Worm (Caenorhabditis elegans): Measurements from ENCODE around the gene asp-2.

asp-2 gene

DNA sequence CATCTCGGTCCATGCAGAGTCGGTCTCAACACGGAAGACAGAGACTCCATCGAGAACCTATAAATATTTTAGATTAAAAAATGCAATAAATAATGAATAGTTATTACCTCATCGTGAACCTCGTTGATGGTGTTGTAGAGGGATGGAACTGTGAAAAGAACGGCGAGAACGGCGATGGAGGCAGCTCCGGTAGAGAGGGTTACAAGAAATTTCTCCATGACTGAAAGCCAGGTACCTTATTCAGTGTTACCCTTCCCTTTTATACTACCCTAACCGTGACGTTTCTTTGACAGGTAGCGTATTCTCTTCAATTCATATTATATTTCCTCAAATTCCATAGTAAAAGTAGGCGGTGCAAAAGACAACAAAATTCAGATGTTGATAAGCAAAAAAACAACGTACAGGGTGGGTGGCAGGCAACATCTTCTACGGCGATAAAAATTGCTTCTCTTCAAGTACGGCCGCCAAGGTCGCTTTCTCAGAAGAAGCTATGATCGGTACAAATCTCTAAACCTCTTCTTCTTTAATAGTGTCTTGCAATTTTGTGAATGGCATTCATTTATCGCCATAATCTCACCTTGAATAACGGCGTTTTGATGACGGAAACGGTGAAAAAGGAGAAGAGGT, 37.7 kb upstream of the asp-2 start, which contains the start of gene col-10 (continued):
- TF ChIP-seq ztf-11 (tag; optimal IDR thresholded peaks at IDR 0.05) (no peak), mep-1 (tag; optimal IDR thresholded peaks at IDR 0.05) (peak; percentile 26), lin-14 (GFP tag; optimal IDR thresholded peaks at IDR 0.05) (peak; percentile 91), sox-4 (tag; optimal IDR thresholded peaks at IDR 0.05) (no peak), pax-3 (tag; optimal IDR thresholded peaks at IDR 0.05) (no peak), efl-3 (GFP tag; optimal IDR thresholded peaks at IDR 0.05) (no peak), lir-3 (tag; optimal IDR thresholded peaks at IDR 0.05; ENCODE audit: poor library complexity) (no peak), F16B12.6 (tag; optimal IDR thresholded peaks at IDR 0.05) (no peak), ceh-8 (GFP tag; optimal IDR thresholded peaks at IDR 0.05) (no peak), nhr-11 (tag; optimal IDR thresholded peaks at IDR 0.05) (no peak), nhr-90 (tag; optimal IDR thresholded peaks at IDR 0.05; ENCODE audit: poor library complexity) (peak; percentile 62), unc-130 (tag; optimal IDR thresholded peaks at IDR 0.05) (no peak), tlp-1 (tag; optimal IDR thresholded peaks at IDR 0.05) (no peak), dpl-1 (GFP tag; optimal IDR thresholded peaks at IDR 0.05) (peak in 1 of 3 experiments; percentile 9), unc-98 (GFP tag; IDR thresholded peaks at IDR 0.05) (no peak), nhr-47 (tag; optimal IDR thresholded peaks at IDR 0.05) (peak; percentile 34), blmp-1 (tag; optimal IDR thresholded peaks at IDR 0.05) (peak; percentile 64), nhr-85 (tag) (peak; percentile 98), hpl-2 (GFP tag; optimal IDR thresholded peaks at IDR 0.05) (no peak), snu-23 (GFP tag; optimal IDR thresholded peaks at IDR 0.05) (peak; percentile 74), nhr-237 (tag; optimal IDR thresholded peaks at IDR 0.05) (no peak), lin-35 (GFP tag; optimal IDR thresholded peaks at IDR 0.05) (no peak), mab-9 (GFP tag; IDR thresholded peaks at IDR 0.05) (no peak), unc-86 (tag; optimal IDR thresholded peaks at IDR 0.05) (no peak), sptf-1 (tag; optimal IDR thresholded peaks at IDR 0.05) (no peak), unc-30 (tag; optimal IDR thresholded peaks at IDR 0.05) (no peak), egl-13 (tag; optimal IDR thresholded peaks at IDR 0.05) (no peak), pag-3 (tag; optimal IDR thresholded peaks at IDR 0.05; ENCODE audit: borderline replicate concordance, insufficient read depth) (peak; percentile 60), dsc-1 (tag; optimal IDR thresholded peaks at IDR 0.05) (no peak), hlh-17 (GFP tag; optimal IDR thresholded peaks at IDR 0.05; ENCODE audit: borderline replicate concordance) (no peak), lsy-2 (tag; optimal IDR thresholded peaks at IDR 0.05) (peak in 1 of 2 experiments; percentile 7), unc-62 (GFP tag; optimal IDR thresholded peaks at IDR 0.05) (no peak), efl-1 (optimal IDR thresholded peaks at IDR 0.05) (no peak), efl-1 (GFP tag; optimal IDR thresholded peaks at IDR 0.05 in 1 of 2) (no peak), irx-1 (tag; optimal IDR thresholded peaks at IDR 0.05) (no peak), tbx-2 (tag; optimal IDR thresholded peaks at IDR 0.05) (no peak), hlh-4 (tag; optimal IDR thresholded peaks at IDR 0.05) (no peak), nhr-84 (tag; optimal IDR thresholded peaks at IDR 0.05) (no peak), ceh-82 (tag; optimal IDR thresholded peaks at IDR 0.05) (no peak), fkh-10 (GFP tag; optimal IDR thresholded peaks at IDR 0.05) (no peak), fos-1 (tag; optimal IDR thresholded peaks at IDR 0.05) (no peak), ets-5 (GFP tag; IDR thresholded peaks at IDR 0.05) (no peak), ztf-4 (tag; optimal IDR thresholded peaks at IDR 0.05) (peak; percentile 29), vab-15 (tag; optimal IDR thresholded peaks at IDR 0.05) (no peak), nhr-77 (tag; optimal IDR thresholded peaks at IDR 0.05) (no peak), lin-13 (GFP tag; optimal IDR thresholded peaks at IDR 0.05) (no peak), aha-1 (tag; optimal IDR thresholded peaks at IDR 0.05) (no peak), nhr-71 (tag; optimal IDR thresholded peaks at IDR 0.05) (peak; percentile 71), rnt-1 (tag; optimal IDR thresholded peaks at IDR 0.05) (no peak), ceh-63 (GFP tag; optimal IDR thresholded peaks at IDR 0.05) (no peak), fkh-4 (tag; optimal IDR thresholded peaks at IDR 0.05; ENCODE audit: borderline replicate concordance) (no peak), nhr-20 (tag; optimal IDR thresholded peaks at IDR 0.05) (peak; percentile 78)

All from whole organism, L1 larva.